Worm (Caenorhabditis elegans) whole organism, L3 larva: Measurements from ENCODE around the gene col-115.

ENCODE experiments used
- aly-2 ChIP-seq: fragments of 150-350 bp; optimal IDR thresholded peaks from 2 replicates; lab custom pipeline; 2014; ENCODE audit warnings: missing biosample characterization, missing genetic modification characterization
- ceh-9 ChIP-seq: sonication (generic microtip); optimal IDR thresholded peaks from 2 replicates; lab custom pipeline; 2018; ENCODE audit warnings: missing biosample characterization, missing genetic modification characterization
- lin-39 ChIP-seq: fragments of 150-350 bp; optimal IDR thresholded peaks from 2 replicates; lab custom pipeline; 2018; ENCODE audit warnings: missing biosample characterization, missing genetic modification reagents, missing genetic modification characterization
- mdl-1 ChIP-seq: fragments of 150-350 bp; optimal IDR thresholded peaks from 2 replicates; lab custom pipeline; 2014; ENCODE audit warnings: missing biosample characterization, missing genetic modification characterization
- nfya-1 ChIP-seq: sonication (generic microtip); optimal IDR thresholded peaks from 2 replicates; lab custom pipeline; 2017; ENCODE audit warnings: missing genetic modification characterization, mild to moderate bottlenecking, missing compliant biosample characterization, antibody characterized with exemption, moderate library complexity; ENCODE audit not compliant: insufficient read depth
- nhr-11 ChIP-seq: fragments of 150-350 bp; optimal IDR thresholded peaks from 2 replicates; lab custom pipeline; 2014; ENCODE audit warnings: missing biosample characterization, missing genetic modification characterization
- pha-4 ChIP-seq: fragments of 150-350 bp; optimal IDR thresholded peaks from 2 replicates; lab custom pipeline; 2014; ENCODE audit warnings: missing biosample characterization, missing genetic modification reagents, missing genetic modification characterization
- skn-1 ChIP-seq: fragments of 150-350 bp; optimal IDR thresholded peaks from 2 replicates; lab custom pipeline; 2014; ENCODE audit warnings: missing biosample characterization, missing genetic modification characterization
- snpc-4 ChIP-seq: fragments of 150-350 bp; optimal IDR thresholded peaks from 2 replicates; lab custom pipeline; 2014; ENCODE audit warnings: missing biosample characterization, missing genetic modification characterization
- tbx-2 ChIP-seq: sonication (generic microtip); optimal IDR thresholded peaks from 2 replicates; lab custom pipeline; 2016; ENCODE audit warnings: mild to moderate bottlenecking, missing genetic modification characterization, missing compliant biosample characterization
- unc-62 ChIP-seq: fragments of 150-350 bp; sonication (generic microtip); optimal IDR thresholded peaks from 4 replicates; lab custom pipeline; 2014; ENCODE audit warnings: missing biosample characterization, missing genetic modification reagents, missing genetic modification characterization

DNA sequence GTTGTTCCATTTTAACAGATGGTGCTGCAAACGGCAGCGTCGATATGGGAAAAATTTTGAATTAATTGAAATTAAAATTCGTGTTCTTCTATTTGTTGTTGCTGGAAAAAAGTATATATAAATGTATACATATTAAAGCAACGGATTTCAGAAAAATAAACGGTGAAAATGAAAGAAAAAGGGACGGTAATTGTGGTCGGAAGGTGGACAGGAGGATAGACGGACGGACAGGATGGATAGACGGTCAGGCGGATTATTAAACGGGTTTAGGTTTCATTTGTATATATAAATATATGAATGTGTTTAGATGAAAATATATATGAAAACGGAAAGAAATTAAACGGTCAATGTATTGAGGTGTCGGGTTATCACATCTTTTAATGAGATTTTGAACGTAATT is 40.9 kb downstream of the col-115 start, which contains the start of gene nhr-31:
- TF ChIP-seq skn-1 (tag; lab: Kevin White, UChicago) (no peak), mdl-1 (tag; lab: Kevin White, UChicago) (no peak), unc-62 (GFP tag; lab: Kevin White, UChicago) (no peak), lin-39 (no peak), ceh-9 (tag; lab: Kevin White, UChicago) (no peak), snpc-4 (tag; lab: Kevin White, UChicago) (no peak), nfya-1 (tag; lab: Kevin White, UChicago) (no peak), nhr-11 (tag; lab: Kevin White, UChicago) (no peak), aly-2 (tag; lab: Kevin White, UChicago) (no peak), tbx-2 (tag; lab: Kevin White, UChicago) (no peak), pha-4 (tag; lab: Kevin White, UChicago) (no peak)
